Worm (Caenorhabditis elegans) whole organism, early embryonic: Measurements from ENCODE around the gene sel-1.

ENCODE experiments used
- B0310.2 ChIP-seq: sonication (generic microtip); optimal IDR thresholded peaks from 2 replicates; lab custom pipeline; 2016; ENCODE audit warnings: mild to moderate bottlenecking, missing genetic modification characterization, missing compliant biosample characterization
- ama-1 ChIP-seq: fragments of 150-350 bp; optimal IDR thresholded peaks from 2 replicates; lab custom pipeline; 2014
- ets-7 ChIP-seq: sonication (generic microtip); optimal IDR thresholded peaks from 2 replicates; lab custom pipeline; 2016; ENCODE audit warnings: missing genotype, missing genetic modification characterization, missing compliant biosample characterization
- hnd-1 ChIP-seq: sonication (generic microtip); optimal IDR thresholded peaks from 2 replicates; lab custom pipeline; 2016; ENCODE audit warnings: missing genetic modification characterization, missing compliant biosample characterization
- pes-1 ChIP-seq: fragments of 200-800 bp; sonication (Bioruptor generic); IDR thresholded peaks from 2 replicates; pipeline ENCODE4 v1.3.6; 2022; ENCODE audit warnings: missing genetic modification reagents, missing genetic modification characterization, missing compliant biosample characterization
- sea-1 ChIP-seq: fragments of 200-800 bp; sonication (Bioruptor generic); conservative IDR thresholded peaks from 2 replicates; pipeline ENCODE4 v1.3.6; 2022; ENCODE audit warnings: missing genetic modification characterization, missing compliant biosample characterization
- tra-4 ChIP-seq: sonication (generic microtip); optimal IDR thresholded peaks from 2 replicates; lab custom pipeline; 2017; ENCODE audit warnings: missing genetic modification characterization, missing compliant biosample characterization

ce11 chrV:12523356-12523755, 37.2 kb upstream of the sel-1 start:
- TF ChIP-seq sea-1 (GFP tag; lab: Robert Waterston, UW) (no peak), ama-1 (lab: Kevin White, UChicago) (no peak), hnd-1 (no peak), B0310.2 (tag; lab: Kevin White, UChicago) (no peak), ets-7 (tag; lab: Kevin White, UChicago) (no peak), pes-1 (GFP tag; lab: Robert Waterston, UW) (no peak), tra-4 (tag; lab: Kevin White, UChicago) (no peak)
